Worm (Caenorhabditis elegans): ENCODE measurements around the gene F31D5.6.

The F31D5.6 gene

DNA sequence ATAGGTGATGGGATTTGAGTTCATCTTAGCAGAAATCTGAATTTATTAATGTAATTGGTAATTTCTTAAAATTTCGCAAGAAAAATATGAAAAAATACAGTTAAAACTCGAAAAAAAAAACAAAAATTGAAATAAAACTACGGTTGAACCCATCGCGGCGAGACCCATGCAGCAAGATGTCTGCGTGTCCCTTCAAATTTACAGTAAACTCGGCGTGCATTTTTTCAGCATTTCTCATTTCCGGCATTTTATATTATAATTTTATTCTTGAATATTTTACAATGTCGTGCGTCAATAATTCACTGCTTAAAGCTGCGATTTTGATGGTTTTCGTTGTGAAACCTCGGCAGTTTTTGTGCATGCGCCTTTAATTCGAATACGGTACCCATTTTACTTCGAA lies 26.5 kb downstream of the F31D5.6 start, which contains the start of gene fbxc-43:
fbxc-43 (minus strand) TSS at position 38 of the 400 bp plus-strand sequence.
- TF ChIP-seq aly-1 (tag; optimal IDR thresholded peaks at IDR 0.05) (no peak), flt-1 (GFP tag; IDR thresholded peaks at IDR 0.05) (no peak), hmbx-1 (tag; optimal IDR thresholded peaks at IDR 0.05) (no peak), ama-1 (optimal IDR thresholded peaks at IDR 0.05) (no peak), hmg-4 (GFP tag; optimal IDR thresholded peaks at IDR 0.05) (no peak), B0310.2 (tag; optimal IDR thresholded peaks at IDR 0.05) (no peak), scrt-1 (GFP tag; IDR thresholded peaks at IDR 0.05) (no peak), tra-4 (tag; optimal IDR thresholded peaks at IDR 0.05) (no peak), hnd-1 (tag; optimal IDR thresholded peaks at IDR 0.05) (no peak), sea-1 (GFP tag; conservative IDR thresholded peaks at IDR 0.05) (no peak), tbx-37 (GFP tag; conservative IDR thresholded peaks at IDR 0.05) (no peak), F13C5.2 (tag; optimal IDR thresholded peaks at IDR 0.05) (no peak), ets-7 (tag; optimal IDR thresholded peaks at IDR 0.05) (no peak), ceh-13 (GFP tag; optimal IDR thresholded peaks at IDR 0.05) (no peak), pes-1 (GFP tag; IDR thresholded peaks at IDR 0.05) (no peak), tbx-11 (GFP tag; IDR thresholded peaks at IDR 0.05) (no peak), ceh-36 (tag; optimal IDR thresholded peaks at IDR 0.05) (no peak)

DNA sequence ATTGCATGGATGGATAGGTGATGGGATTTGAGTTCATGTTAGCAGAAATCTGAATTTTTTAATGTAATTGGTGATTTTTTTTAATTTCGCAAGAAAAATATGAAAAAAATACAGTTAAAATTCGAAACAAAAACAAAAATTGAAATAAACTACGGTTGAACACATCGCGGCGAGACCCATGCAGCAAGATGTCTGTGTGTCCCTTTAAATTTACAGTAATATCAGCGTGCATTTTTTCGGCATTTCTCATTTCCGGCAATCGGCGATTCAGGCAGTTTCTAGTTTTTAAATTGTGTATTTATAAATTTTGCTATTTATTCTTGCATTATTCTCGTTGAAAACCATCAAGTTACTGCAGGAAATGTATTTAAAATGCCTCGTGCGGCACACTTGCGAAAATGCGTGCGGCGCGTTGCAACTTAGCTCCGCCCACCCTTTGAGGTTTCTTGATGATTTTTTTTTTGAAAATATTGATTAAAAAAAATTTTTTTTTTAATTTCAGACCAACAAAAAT lies 28.3 kb downstream of the F31D5.6 start, which contains the start of the genes fbxc-44 and C16A11.2:
fbxc-44 (minus strand) TSS at position 51 of the 514 bp plus-strand sequence.
C16A11.2 (plus strand) TSS at position 503 of the 514 bp plus-strand sequence.
- peak; percentile 48 for TF ChIP-seq ceh-13 (GFP tag; optimal IDR thresholded peaks at IDR 0.05)
- TF ChIP-seq hmbx-1 (tag; optimal IDR thresholded peaks at IDR 0.05), result peak; percentile 11
- peak; percentile 74 for TF ChIP-seq tbx-37 (GFP tag; conservative IDR thresholded peaks at IDR 0.05)
- TF ChIP-seq scrt-1 (GFP tag; IDR thresholded peaks at IDR 0.05), result peak; percentile 76
- TF ChIP-seq tra-4 (tag; optimal IDR thresholded peaks at IDR 0.05), result peak; percentile 15
- peak; percentile 17 for TF ChIP-seq B0310.2 (tag; optimal IDR thresholded peaks at IDR 0.05)
- TF ChIP-seq ama-1 (optimal IDR thresholded peaks at IDR 0.05), result no peak
- peak; percentile 51 for TF ChIP-seq aly-1 (tag; optimal IDR thresholded peaks at IDR 0.05)
- TF ChIP-seq sea-1 (GFP tag; conservative IDR thresholded peaks at IDR 0.05), result 0 out of 2 replicates have a peak, but pooled peaks have one; percentile 42
- no peak for TF ChIP-seq ets-7 (tag; optimal IDR thresholded peaks at IDR 0.05)
- TF ChIP-seq flt-1 (GFP tag; IDR thresholded peaks at IDR 0.05), result peak; percentile 68
- TF ChIP-seq hnd-1 (tag; optimal IDR thresholded peaks at IDR 0.05), result peak; percentile 58
- TF ChIP-seq pes-1 (GFP tag; IDR thresholded peaks at IDR 0.05), result peak; percentile 88
- peak; percentile 63 for TF ChIP-seq hmg-4 (GFP tag; optimal IDR thresholded peaks at IDR 0.05)
- peak; percentile 79 for TF ChIP-seq tbx-11 (GFP tag; IDR thresholded peaks at IDR 0.05)
- TF ChIP-seq ceh-36 (tag; optimal IDR thresholded peaks at IDR 0.05), result peak; percentile 77
- TF ChIP-seq F13C5.2 (tag; optimal IDR thresholded peaks at IDR 0.05), result peak; percentile 84

DNA sequence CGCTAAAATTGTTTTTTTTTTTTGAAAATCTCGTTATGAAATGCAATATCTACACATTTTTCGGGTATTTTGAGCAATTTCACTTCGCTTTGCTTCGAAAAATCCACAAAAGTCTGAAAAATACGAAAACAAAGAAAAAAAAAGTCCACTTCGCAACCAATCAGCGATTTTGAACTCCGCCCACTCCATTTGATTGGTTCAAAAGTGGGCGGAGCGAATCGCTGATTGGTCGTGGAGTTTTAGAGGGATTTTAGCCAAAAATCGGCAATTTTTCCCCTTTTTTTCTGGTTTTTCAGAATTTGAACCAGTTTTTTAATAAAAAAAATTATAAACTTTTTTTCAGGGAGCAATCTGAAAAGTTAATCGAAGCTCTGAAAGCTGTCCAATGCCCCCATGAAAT lies 29.5 kb downstream of the F31D5.6 start:
- TF ChIP-seq scrt-1 (GFP tag; IDR thresholded peaks at IDR 0.05) (no peak), ceh-36 (tag; optimal IDR thresholded peaks at IDR 0.05) (no peak), hmbx-1 (tag; optimal IDR thresholded peaks at IDR 0.05) (no peak), hmg-4 (GFP tag; optimal IDR thresholded peaks at IDR 0.05) (no peak), F13C5.2 (tag; optimal IDR thresholded peaks at IDR 0.05) (no peak), pes-1 (GFP tag; IDR thresholded peaks at IDR 0.05) (no peak), tbx-37 (GFP tag; conservative IDR thresholded peaks at IDR 0.05) (no peak), sea-1 (GFP tag; conservative IDR thresholded peaks at IDR 0.05) (no peak), aly-1 (tag; optimal IDR thresholded peaks at IDR 0.05) (no peak), flt-1 (GFP tag; IDR thresholded peaks at IDR 0.05) (no peak), tbx-11 (GFP tag; IDR thresholded peaks at IDR 0.05) (no peak), B0310.2 (tag; optimal IDR thresholded peaks at IDR 0.05) (no peak), ama-1 (optimal IDR thresholded peaks at IDR 0.05) (no peak), ets-7 (tag; optimal IDR thresholded peaks at IDR 0.05) (no peak), hnd-1 (tag; optimal IDR thresholded peaks at IDR 0.05) (no peak), tra-4 (tag; optimal IDR thresholded peaks at IDR 0.05) (no peak), ceh-13 (GFP tag; optimal IDR thresholded peaks at IDR 0.05) (no peak)

DNA sequence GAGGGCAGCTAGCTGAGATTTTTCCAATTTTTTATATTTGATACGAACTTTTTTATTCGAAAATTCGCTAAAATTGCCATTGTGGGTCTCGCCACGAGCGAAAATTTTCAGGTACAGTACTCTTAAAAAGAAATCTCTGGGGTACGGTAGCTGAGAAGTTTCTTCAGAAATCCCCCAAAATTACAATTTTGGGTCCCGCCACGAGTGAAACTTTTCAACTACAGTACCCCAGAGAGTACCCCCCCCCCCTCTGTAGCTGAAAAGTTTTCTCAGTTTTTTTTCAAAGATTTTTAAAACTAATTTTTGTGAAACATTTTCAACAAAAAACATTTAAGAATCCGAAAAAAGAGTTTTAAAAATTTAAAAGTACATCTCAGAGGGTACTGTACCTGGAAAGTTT lies 35.5 kb downstream of the F31D5.6 start:
- TF ChIP-seq ceh-36 (tag; optimal IDR thresholded peaks at IDR 0.05), result no peak
- no peak for TF ChIP-seq flt-1 (GFP tag; IDR thresholded peaks at IDR 0.05)
- no peak for TF ChIP-seq scrt-1 (GFP tag; IDR thresholded peaks at IDR 0.05)
- no peak for TF ChIP-seq tra-4 (tag; optimal IDR thresholded peaks at IDR 0.05)
- no peak for TF ChIP-seq hnd-1 (tag; optimal IDR thresholded peaks at IDR 0.05)
- no peak for TF ChIP-seq F13C5.2 (tag; optimal IDR thresholded peaks at IDR 0.05)
- no peak for TF ChIP-seq pes-1 (GFP tag; IDR thresholded peaks at IDR 0.05)
- no peak for TF ChIP-seq tbx-11 (GFP tag; IDR thresholded peaks at IDR 0.05)
- no peak for TF ChIP-seq sea-1 (GFP tag; conservative IDR thresholded peaks at IDR 0.05)
- TF ChIP-seq hmg-4 (GFP tag; optimal IDR thresholded peaks at IDR 0.05), result no peak

DNA sequence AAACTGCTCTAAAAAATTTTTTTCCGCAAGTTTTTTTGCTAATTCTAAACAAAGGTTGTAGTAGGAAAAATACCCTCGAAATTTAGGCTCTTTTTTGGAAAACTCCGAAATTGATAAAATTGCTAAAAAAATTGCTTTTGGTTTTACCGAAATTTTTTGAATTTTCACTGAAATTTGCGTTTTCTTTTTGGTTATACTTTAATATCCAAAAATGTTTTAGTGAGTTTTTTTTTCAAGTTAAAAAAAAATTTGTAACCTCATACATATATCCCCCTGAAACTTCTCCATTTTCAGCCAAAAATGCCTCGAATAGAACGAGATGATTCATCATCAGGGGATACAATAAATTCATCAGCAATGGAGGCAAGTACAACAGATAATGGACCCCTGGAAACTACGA lies 37.4 kb downstream of the F31D5.6 start, which contains the start of gene gpa-11:
gpa-11 (plus strand) TSS at position 301 of the 400 bp plus-strand sequence.
- no peak for TF ChIP-seq scrt-1 (GFP tag; IDR thresholded peaks at IDR 0.05)
- no peak for TF ChIP-seq tbx-37 (GFP tag; conservative IDR thresholded peaks at IDR 0.05)
- TF ChIP-seq tra-4 (tag; optimal IDR thresholded peaks at IDR 0.05), result no peak
- TF ChIP-seq ceh-36 (tag; optimal IDR thresholded peaks at IDR 0.05), result no peak
- no peak for TF ChIP-seq aly-1 (tag; optimal IDR thresholded peaks at IDR 0.05)
- TF ChIP-seq ets-7 (tag; optimal IDR thresholded peaks at IDR 0.05), result no peak
- no peak for TF ChIP-seq hnd-1 (tag; optimal IDR thresholded peaks at IDR 0.05)
- TF ChIP-seq flt-1 (GFP tag; IDR thresholded peaks at IDR 0.05), result no peak
- no peak for TF ChIP-seq tbx-11 (GFP tag; IDR thresholded peaks at IDR 0.05)
- TF ChIP-seq ceh-13 (GFP tag; optimal IDR thresholded peaks at IDR 0.05), result no peak
- no peak for TF ChIP-seq pes-1 (GFP tag; IDR thresholded peaks at IDR 0.05)
- TF ChIP-seq F13C5.2 (tag; optimal IDR thresholded peaks at IDR 0.05), result no peak
- no peak for TF ChIP-seq B0310.2 (tag; optimal IDR thresholded peaks at IDR 0.05)
- TF ChIP-seq ama-1 (optimal IDR thresholded peaks at IDR 0.05), result no peak
- no peak for TF ChIP-seq hmg-4 (GFP tag; optimal IDR thresholded peaks at IDR 0.05)

DNA sequence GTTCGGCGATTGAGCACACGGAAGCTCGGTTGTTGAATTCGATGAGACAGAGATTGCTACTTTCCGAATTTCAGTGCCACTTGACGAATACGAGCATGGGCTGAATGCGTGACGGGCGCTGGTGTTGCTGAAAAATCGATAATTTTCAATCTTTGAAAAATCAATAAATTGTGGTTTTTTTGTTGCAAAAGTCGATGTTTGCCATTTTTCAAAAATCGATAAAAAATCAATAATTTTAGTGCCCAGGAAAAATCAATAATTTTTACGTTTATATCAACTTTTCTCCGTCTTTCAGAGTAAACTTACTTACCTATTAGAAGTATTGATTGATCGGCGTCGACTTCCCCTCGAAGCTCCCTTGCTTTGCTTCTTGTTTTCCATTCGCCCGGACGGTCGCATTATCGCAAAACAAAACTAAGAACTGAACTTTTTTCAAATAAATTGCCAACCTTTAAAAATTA lies 47.1 kb downstream of the F31D5.6 start, which contains the start of gene C16A11.7:
C16A11.7 (minus strand) TSS at position 411 of the 461 bp plus-strand sequence.
- TF ChIP-seq sea-1 (GFP tag; conservative IDR thresholded peaks at IDR 0.05) (no peak), hnd-1 (tag; optimal IDR thresholded peaks at IDR 0.05) (no peak), tbx-37 (GFP tag; conservative IDR thresholded peaks at IDR 0.05) (no peak), F13C5.2 (tag; optimal IDR thresholded peaks at IDR 0.05) (no peak), ceh-13 (GFP tag; optimal IDR thresholded peaks at IDR 0.05) (no peak), aly-1 (tag; optimal IDR thresholded peaks at IDR 0.05) (no peak), ets-7 (tag; optimal IDR thresholded peaks at IDR 0.05) (no peak), tra-4 (tag; optimal IDR thresholded peaks at IDR 0.05) (no peak), scrt-1 (GFP tag; IDR thresholded peaks at IDR 0.05) (no peak), ceh-36 (tag; optimal IDR thresholded peaks at IDR 0.05) (no peak), ama-1 (optimal IDR thresholded peaks at IDR 0.05) (no peak), hmg-4 (GFP tag; optimal IDR thresholded peaks at IDR 0.05) (no peak), flt-1 (GFP tag; IDR thresholded peaks at IDR 0.05) (no peak), B0310.2 (tag; optimal IDR thresholded peaks at IDR 0.05) (no peak), tbx-11 (GFP tag; IDR thresholded peaks at IDR 0.05) (no peak), hmbx-1 (tag; optimal IDR thresholded peaks at IDR 0.05) (no peak), pes-1 (GFP tag; IDR thresholded peaks at IDR 0.05) (no peak)
